Fruit fly (Drosophila melanogaster) whole organism, wandering third instar larva: ENCODE results near the gene CSN1a.
"Not testable (repeated sequence)": the region's sequence is repeated elsewhere in the genome, so short reads cannot be mapped to it uniquely, and the experiment has no call there.

Experiments
- OdsH ChIP-seq: fragments of 200-800 bp; sonication (Bioruptor generic); optimal IDR thresholded peaks from 2 replicates; lab custom pipeline; 2016; ENCODE audit warnings: missing biosample characterization, mild to moderate bottlenecking, missing genetic modification characterization
- Sp1 ChIP-seq: fragments of 200-800 bp; sonication (Bioruptor generic); optimal IDR thresholded peaks from 3 replicates; lab custom pipeline; 2019; ENCODE audit warnings: missing biosample characterization, mild to moderate bottlenecking, missing genetic modification characterization, moderate library complexity
- dsf ChIP-seq: sonication (Bioruptor generic); optimal IDR thresholded peaks from 2 replicates; lab custom pipeline; 2016; ENCODE audit warnings: missing biosample characterization, missing genetic modification characterization, borderline replicate concordance
- lola ChIP-seq: fragments of >200 bp; optimal IDR thresholded peaks from 2 replicates; lab custom pipeline; 2017; ENCODE audit warnings: missing biosample characterization, missing genetic modification characterization
- rgr ChIP-seq: fragments of 200-800 bp; sonication (Bioruptor generic); optimal IDR thresholded peaks from 3 replicates; lab custom pipeline; 2016; ENCODE audit warnings: missing biosample characterization, mild to moderate bottlenecking, missing genetic modification characterization
- usp ChIP-seq: fragments of >200 bp; optimal IDR thresholded peaks from 2 replicates; lab custom pipeline; 2017; ENCODE audit warnings: missing biosample characterization, missing genetic modification characterization

DNA sequence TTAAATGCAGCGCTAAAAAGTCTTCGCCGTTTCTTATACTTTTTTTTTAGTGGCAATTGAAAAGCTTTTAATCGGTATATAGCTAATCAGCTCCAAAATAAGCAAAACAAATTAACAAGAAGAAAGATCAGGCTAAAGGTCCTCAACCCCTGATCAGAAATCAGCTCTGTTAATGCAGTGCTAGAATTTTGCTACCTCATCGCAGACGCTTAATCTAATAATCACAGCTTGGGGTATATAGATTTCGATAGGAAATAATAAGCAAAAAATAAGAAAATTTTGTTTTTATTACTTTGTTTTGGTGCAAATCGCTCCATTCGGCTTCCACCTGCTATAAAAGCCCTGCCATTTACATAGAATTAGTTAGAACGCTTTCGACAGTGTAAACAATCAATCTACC is 19.7 kb upstream of the CSN1a start, which contains the start of gene CG34166:
- not testable (repeated sequence) for TF ChIP-seq usp (GFP tag; lab: Kevin White, UChicago); rgr (GFP tag; lab: Kevin White, UChicago); lola (GFP tag; lab: Kevin White, UChicago); dsf; Sp1 (GFP tag; lab: Kevin White, UChicago); OdsH (GFP tag; lab: Kevin White, UChicago)
